Worm (Caenorhabditis elegans): ENCODE measurements around the gene kle-2.

ce11 chrIII:7922207-7922606 lies 19.3 kb upstream of the kle-2 start, which contains the start of gene C29E4.17:
- no peak for TF ChIP-seq pha-4 (tag; optimal IDR thresholded peaks at IDR 0.05)
- TF ChIP-seq fkh-10 (GFP tag; optimal IDR thresholded peaks at IDR 0.05): no peak
- TF ChIP-seq pqm-1 (tag; optimal IDR thresholded peaks at IDR 0.05): no peak
- no peak for TF ChIP-seq unc-86 (tag; optimal IDR thresholded peaks at IDR 0.05)
- no peak for TF ChIP-seq ref-2 (tag; optimal IDR thresholded peaks at IDR 0.05)
- TF ChIP-seq C38D4.7 (GFP tag; optimal IDR thresholded peaks at IDR 0.05): no peak
- TF ChIP-seq eyg-1 (tag; optimal IDR thresholded peaks at IDR 0.05): no peak
- no peak for TF ChIP-seq ceh-19 (GFP tag; optimal IDR thresholded peaks at IDR 0.05)
- TF ChIP-seq nhr-11 (tag; optimal IDR thresholded peaks at IDR 0.05): no peak
- no peak for TF ChIP-seq pat-9 (tag; optimal IDR thresholded peaks at IDR 0.05)
- TF ChIP-seq pag-3 (tag; optimal IDR thresholded peaks at IDR 0.05; ENCODE audit: borderline replicate concordance): no peak
- TF ChIP-seq pros-1 (tag; optimal IDR thresholded peaks at IDR 0.05): no peak

Measured in whole organism, late embryonic.